In genomic region chr4:56242-57159, dm6 we compare ENCODE assay signal across 1 fruit fly cellular context.
A peak's percentile ranks its signal among the peaks of the same experiment; 100 is the strongest.
TF ChIP-seq lines count a peak whose summit lies in the region.

ci (minus strand) TSS chr4:57041.

TF ChIP-seq in whole organism, embryonic, 481 proteins besides CTCF, POLR2A, EP300 and RAD21 (continued from another document):
- TF ChIP-seq tgo (GFP tag; IDR thresholded peaks at IDR 0.05; lab: Robert Waterston, UW): no peak
- no peak for TF ChIP-seq CG17802 (tag; optimal IDR thresholded peaks at IDR 0.05; lab: Kevin White, UChicago)
- TF ChIP-seq PHDP (tag; optimal IDR thresholded peaks at IDR 0.05; lab: Kevin White, UChicago): peak; percentile 0
- TF ChIP-seq twi (tag; optimal IDR thresholded peaks at IDR 0.05; lab: Kevin White, UChicago): peak; percentile 87
- peak; percentile 71 for TF ChIP-seq CG8924 (tag; optimal IDR thresholded peaks at IDR 0.05; lab: Kevin White, UChicago)
- TF ChIP-seq klu (GFP tag; IDR thresholded peaks at IDR 0.05; lab: Robert Waterston, UW): no peak
- TF ChIP-seq onecut (GFP tag; IDR thresholded peaks at IDR 0.05; lab: Robert Waterston, UW): no peak
- peak; percentile 26 for TF ChIP-seq stwl (tag; optimal IDR thresholded peaks at IDR 0.05; lab: Kevin White, UChicago)
- TF ChIP-seq CG43689 (GFP tag; IDR thresholded peaks at IDR 0.05; lab: Robert Waterston, UW): no peak
- TF ChIP-seq CG2202 (tag; optimal IDR thresholded peaks at IDR 0.05; lab: Kevin White, UChicago): peak; percentile 13
- TF ChIP-seq odd (GFP tag; optimal IDR thresholded peaks at IDR 0.05; lab: Kevin White, UChicago): no peak
- TF ChIP-seq Stat92E (GFP tag; optimal IDR thresholded peaks at IDR 0.05; lab: Kevin White, UChicago): peak in 2 of 3 experiments; percentile 38 to 78
- peak; percentile 38 for TF ChIP-seq kah (GFP tag; optimal IDR thresholded peaks at IDR 0.05; lab: Kevin White, UChicago)
- TF ChIP-seq NfI (GFP tag; optimal IDR thresholded peaks at IDR 0.05; lab: Kevin White, UChicago): no peak
- TF ChIP-seq gcm (GFP tag; optimal IDR thresholded peaks at IDR 0.05; lab: Kevin White, UChicago): peak; percentile 47
- peak; percentile 67 for TF ChIP-seq phol (tag; optimal IDR thresholded peaks at IDR 0.05; lab: Kevin White, UChicago)
- TF ChIP-seq Xrp1 (GFP tag; IDR thresholded peaks at IDR 0.05; lab: Robert Waterston, UW): peak; percentile 49
- TF ChIP-seq Bgb (GFP tag; IDR thresholded peaks at IDR 0.05; lab: Robert Waterston, UW; ENCODE audit: partially characterized antibody): no peak; the same call in 1 of the 2 replicates
- TF ChIP-seq MTF-1 (GFP tag; optimal IDR thresholded peaks at IDR 0.05; lab: Kevin White, UChicago; ENCODE audit: borderline replicate concordance): peak; percentile 48
- no peak for TF ChIP-seq CG2120 (GFP tag; optimal IDR thresholded peaks at IDR 0.05; lab: Kevin White, UChicago)
- no peak; the same call in 1 of the 2 replicates for TF ChIP-seq CG17328 (GFP tag; IDR thresholded peaks at IDR 0.05; lab: Robert Waterston, UW)
- TF ChIP-seq row (GFP tag; IDR thresholded peaks at IDR 0.05; lab: Robert Waterston, UW): peak; percentile 84
- no peak for TF ChIP-seq Antp (GFP tag; optimal IDR thresholded peaks at IDR 0.05; lab: Kevin White, UChicago)
- peak in 1 of 2 experiments; percentile 79 for TF ChIP-seq eve (GFP tag; optimal IDR thresholded peaks at IDR 0.05; lab: Kevin White, UChicago)
- TF ChIP-seq nom (GFP tag; optimal IDR thresholded peaks at IDR 0.05; lab: Kevin White, UChicago): peak; percentile 64
- TF ChIP-seq nerfin-1 (tag; optimal IDR thresholded peaks at IDR 0.05; lab: Kevin White, UChicago): no peak
- peak; percentile 11 for TF ChIP-seq CG10267 (tag; optimal IDR thresholded peaks at IDR 0.05; lab: Kevin White, UChicago)
- TF ChIP-seq unc-4 (GFP tag; IDR thresholded peaks at IDR 0.05; lab: Robert Waterston, UW; ENCODE audit: partially characterized antibody): no peak
- TF ChIP-seq CG33557 (GFP tag; optimal IDR thresholded peaks at IDR 0.05; lab: Kevin White, UChicago): peak; percentile 45
- peak; percentile 73; the same call in 1 of the 2 replicates for TF ChIP-seq chm (GFP tag; IDR thresholded peaks at IDR 0.05; lab: Robert Waterston, UW)
- TF ChIP-seq lmd (GFP tag; IDR thresholded peaks at IDR 0.05; lab: Robert Waterston, UW): no peak
- TF ChIP-seq inv (GFP tag; IDR thresholded peaks at IDR 0.05; lab: Robert Waterston, UW; ENCODE audit: partially characterized antibody): no peak
- TF ChIP-seq CG13424 (tag; optimal IDR thresholded peaks at IDR 0.05; lab: Kevin White, UChicago): peak; percentile 44
- peak; percentile 90 for TF ChIP-seq CG10543 (GFP tag; optimal IDR thresholded peaks at IDR 0.05; lab: Kevin White, UChicago)
- TF ChIP-seq CG33213 (GFP tag; optimal IDR thresholded peaks at IDR 0.05; lab: Kevin White, UChicago): peak; percentile 4
- TF ChIP-seq repo (GFP tag; optimal IDR thresholded peaks at IDR 0.05; lab: Kevin White, UChicago): no peak
- TF ChIP-seq cwo (GFP tag; optimal IDR thresholded peaks at IDR 0.05; lab: Kevin White, UChicago): no peak
- TF ChIP-seq disco-r (GFP tag; optimal IDR thresholded peaks at IDR 0.05; lab: Kevin White, UChicago): no peak
- TF ChIP-seq CG17912 (GFP tag; optimal IDR thresholded peaks at IDR 0.05; lab: Kevin White, UChicago): peak; percentile 54
- no peak for TF ChIP-seq hbn (GFP tag; IDR thresholded peaks at IDR 0.05; lab: Robert Waterston, UW; ENCODE audit: partially characterized antibody)
- no peak for TF ChIP-seq btn (GFP tag; optimal IDR thresholded peaks at IDR 0.05; lab: Kevin White, UChicago)
- TF ChIP-seq CG1233 (GFP tag; optimal IDR thresholded peaks at IDR 0.05; lab: Kevin White, UChicago): peak; percentile 45
- peak; percentile 65 for TF ChIP-seq Nf-YC (tag; optimal IDR thresholded peaks at IDR 0.05; lab: Kevin White, UChicago)
- TF ChIP-seq lola (GFP tag; optimal IDR thresholded peaks at IDR 0.05; lab: Kevin White, UChicago): peak in 1 of 3 experiments; percentile 53
- peak; percentile 51 for TF ChIP-seq grn (GFP tag; optimal IDR thresholded peaks at IDR 0.05; lab: Kevin White, UChicago)
- no peak for TF ChIP-seq Mad (GFP tag; optimal IDR thresholded peaks at IDR 0.05; lab: Kevin White, UChicago)
- TF ChIP-seq bab2 (GFP tag; optimal IDR thresholded peaks at IDR 0.05; lab: Kevin White, UChicago): no peak
- TF ChIP-seq tna (GFP tag; IDR thresholded peaks at IDR 0.05; lab: Robert Waterston, UW; ENCODE audit: partially characterized antibody): no peak; the same call in 1 of the 2 replicates
- no peak for TF ChIP-seq ind (GFP tag; optimal IDR thresholded peaks at IDR 0.05; lab: Kevin White, UChicago)
- peak; percentile 40; the same call in 1 of the 2 replicates for TF ChIP-seq MBD-R2 (GFP tag; IDR thresholded peaks at IDR 0.05; lab: Robert Waterston, UW)
- TF ChIP-seq B-H2 (GFP tag; optimal IDR thresholded peaks at IDR 0.05; lab: Kevin White, UChicago): peak; percentile 71
- peak; percentile 14 for TF ChIP-seq dmrt11E (tag; optimal IDR thresholded peaks at IDR 0.05; lab: Kevin White, UChicago)
- no peak for TF ChIP-seq CG3281 (GFP tag; optimal IDR thresholded peaks at IDR 0.05; lab: Kevin White, UChicago)
- no peak for TF ChIP-seq Atf-2 (GFP tag; optimal IDR thresholded peaks at IDR 0.05; lab: Kevin White, UChicago)
- TF ChIP-seq Usf (GFP tag; optimal IDR thresholded peaks at IDR 0.05; lab: Kevin White, UChicago): no peak
- peak; percentile 72 for TF ChIP-seq CG4328 (GFP tag; optimal IDR thresholded peaks at IDR 0.05; lab: Kevin White, UChicago)
- TF ChIP-seq CG4424 (GFP tag; optimal IDR thresholded peaks at IDR 0.05; lab: Kevin White, UChicago): no peak
- TF ChIP-seq lbe (GFP tag; optimal IDR thresholded peaks at IDR 0.05; lab: Kevin White, UChicago): no peak
- TF ChIP-seq Ets65A (GFP tag; lab: Kevin White, UChicago): no peak
- TF ChIP-seq ham (GFP tag; IDR thresholded peaks at IDR 0.05; lab: Robert Waterston, UW): no peak
- TF ChIP-seq D19A (tag; optimal IDR thresholded peaks at IDR 0.05; lab: Kevin White, UChicago): peak; percentile 27
- TF ChIP-seq CG14014 (GFP tag; IDR thresholded peaks at IDR 0.05; lab: Robert Waterston, UW): peak; percentile 14; the same call in 1 of the 2 replicates
- TF ChIP-seq CG15601 (tag; optimal IDR thresholded peaks at IDR 0.05; lab: Kevin White, UChicago): peak; percentile 47
- TF ChIP-seq ATbp (GFP tag; optimal IDR thresholded peaks at IDR 0.05; lab: Kevin White, UChicago): no peak
- TF ChIP-seq kni (GFP tag; optimal IDR thresholded peaks at IDR 0.05; lab: Kevin White, UChicago): peak; percentile 99
- TF ChIP-seq CG10979 (tag; optimal IDR thresholded peaks at IDR 0.05; lab: Kevin White, UChicago): peak; percentile 32
- TF ChIP-seq sug (tag; optimal IDR thresholded peaks at IDR 0.05; lab: Kevin White, UChicago): peak; percentile 72
- TF ChIP-seq gsb-n (tag; optimal IDR thresholded peaks at IDR 0.05; lab: Kevin White, UChicago): peak; percentile 24
- no peak for TF ChIP-seq Spps (tag; optimal IDR thresholded peaks at IDR 0.05; lab: Kevin White, UChicago)
- TF ChIP-seq Pdp1 (GFP tag; optimal IDR thresholded peaks at IDR 0.05; lab: Kevin White, UChicago): peak in 1 of 2 experiments; percentile 36
- peak; percentile 77 for TF ChIP-seq CrebB (tag; optimal IDR thresholded peaks at IDR 0.05; lab: Kevin White, UChicago)
- TF ChIP-seq CG7987 (GFP tag; optimal IDR thresholded peaks at IDR 0.05; lab: Kevin White, UChicago): peak; percentile 82
- no peak; the same call in 2 of the 3 replicates for TF ChIP-seq CG6791 (GFP tag; IDR thresholded peaks at IDR 0.05; lab: Robert Waterston, UW; ENCODE audit: partially characterized antibody)
- TF ChIP-seq E2f2 (GFP tag; IDR thresholded peaks at IDR 0.05; lab: Robert Waterston, UW): peak; percentile 19; the same call in 1 of the 2 replicates
- peak; percentile 16 for TF ChIP-seq gfzf (GFP tag; optimal IDR thresholded peaks at IDR 0.05; lab: Kevin White, UChicago)
- TF ChIP-seq Ada2b (GFP tag; IDR thresholded peaks at IDR 0.05; lab: Robert Waterston, UW): no peak
- no peak for TF ChIP-seq CG11696 (GFP tag; IDR thresholded peaks at IDR 0.05; lab: Robert Waterston, UW)
- TF ChIP-seq bsh (GFP tag; optimal IDR thresholded peaks at IDR 0.05; lab: Kevin White, UChicago): peak; percentile 12 to 33
- TF ChIP-seq MESR4 (GFP tag; optimal IDR thresholded peaks at IDR 0.05; lab: Kevin White, UChicago): peak; percentile 29
- peak; percentile 42; the same call in 1 of the 2 replicates for TF ChIP-seq vvl (GFP tag; IDR thresholded peaks at IDR 0.05; lab: Robert Waterston, UW)
- TF ChIP-seq yki (optimal IDR thresholded peaks at IDR 0.05; lab: Kevin White, UChicago): no peak
- TF ChIP-seq CG13894 (tag; optimal IDR thresholded peaks at IDR 0.05; lab: Kevin White, UChicago): peak; percentile 74
- TF ChIP-seq tap (tag; optimal IDR thresholded peaks at IDR 0.05; lab: Kevin White, UChicago): no peak
- TF ChIP-seq mirr (GFP tag; optimal IDR thresholded peaks at IDR 0.05; lab: Kevin White, UChicago): peak; percentile 98
- peak; percentile 37 for TF ChIP-seq CG6765 (GFP tag; optimal IDR thresholded peaks at IDR 0.05; lab: Kevin White, UChicago)
- TF ChIP-seq CG1603 (tag; optimal IDR thresholded peaks at IDR 0.05; lab: Kevin White, UChicago): peak; percentile 66
- TF ChIP-seq zen2 (GFP tag; IDR thresholded peaks at IDR 0.05; lab: Robert Waterston, UW; ENCODE audit: partially characterized antibody): no peak
- TF ChIP-seq chinmo (GFP tag; IDR thresholded peaks at IDR 0.05; lab: Robert Waterston, UW; ENCODE audit: partially characterized antibody): peak; percentile 100; the same call in 2 of the 4 replicates
- no peak for TF ChIP-seq jumu (GFP tag; optimal IDR thresholded peaks at IDR 0.05; lab: Kevin White, UChicago)
- no peak for TF ChIP-seq Atf3 (GFP tag; optimal IDR thresholded peaks at IDR 0.05; lab: Kevin White, UChicago)
- no peak for TF ChIP-seq CoRest (tag; optimal IDR thresholded peaks at IDR 0.05; lab: Kevin White, UChicago)
- TF ChIP-seq Jarid2 (GFP tag; optimal IDR thresholded peaks at IDR 0.05; lab: Kevin White, UChicago): no peak
- peak; percentile 43 for TF ChIP-seq salm (tag; optimal IDR thresholded peaks at IDR 0.05; lab: Kevin White, UChicago)
- peak; percentile 98 for TF ChIP-seq pros (GFP tag; optimal IDR thresholded peaks at IDR 0.05; lab: Kevin White, UChicago)
- no peak for TF ChIP-seq fd3F (GFP tag; optimal IDR thresholded peaks at IDR 0.05; lab: Kevin White, UChicago)
- peak; percentile 22 for TF ChIP-seq CG17359 (tag; optimal IDR thresholded peaks at IDR 0.05; lab: Kevin White, UChicago)
- TF ChIP-seq sna (GFP tag; IDR thresholded peaks at IDR 0.05; lab: Robert Waterston, UW; ENCODE audit: partially characterized antibody): peak; percentile 17; the same call in 1 of the 2 replicates
- peak; percentile 53 for TF ChIP-seq CG15696 (tag; optimal IDR thresholded peaks at IDR 0.05; lab: Kevin White, UChicago)
- TF ChIP-seq Nf-YA (GFP tag; IDR thresholded peaks at IDR 0.05; lab: Robert Waterston, UW): no peak
- TF ChIP-seq CG15514 (GFP tag; optimal IDR thresholded peaks at IDR 0.05; lab: Kevin White, UChicago): no peak
- no peak for TF ChIP-seq CG9727 (GFP tag; optimal IDR thresholded peaks at IDR 0.05; lab: Kevin White, UChicago)
- no peak for TF ChIP-seq CG18764 (GFP tag; optimal IDR thresholded peaks at IDR 0.05; lab: Kevin White, UChicago)
- TF ChIP-seq CG12104 (GFP tag; optimal IDR thresholded peaks at IDR 0.05; lab: Kevin White, UChicago): no peak
- peak; percentile 97 for TF ChIP-seq ash1 (GFP tag; optimal IDR thresholded peaks at IDR 0.05; lab: Kevin White, UChicago)
- TF ChIP-seq Hand (GFP tag; optimal IDR thresholded peaks at IDR 0.05; lab: Kevin White, UChicago): no peak
- peak; percentile 41 for TF ChIP-seq CG17829 (tag; optimal IDR thresholded peaks at IDR 0.05; lab: Kevin White, UChicago)
- TF ChIP-seq hth (optimal IDR thresholded peaks at IDR 0.05; lab: Kevin White, UChicago): no peak
- TF ChIP-seq sens (GFP tag; lab: Kevin White, UChicago): peak; percentile 79
- peak; percentile 84 for TF ChIP-seq Med (GFP tag; lab: Kevin White, UChicago)
- no peak for TF ChIP-seq CG3995 (GFP tag; optimal IDR thresholded peaks at IDR 0.05; lab: Kevin White, UChicago)
- peak; percentile 99 for TF ChIP-seq cg (GFP tag; optimal IDR thresholded peaks at IDR 0.05; lab: Kevin White, UChicago)
- TF ChIP-seq maf-S (GFP tag; optimal IDR thresholded peaks at IDR 0.05; lab: Kevin White, UChicago): no peak
- peak; percentile 16 for TF ChIP-seq CG2712 (tag; optimal IDR thresholded peaks at IDR 0.05; lab: Kevin White, UChicago)
- TF ChIP-seq CG4707 (GFP tag; optimal IDR thresholded peaks at IDR 0.05; lab: Kevin White, UChicago): peak; percentile 34
- no peak for TF ChIP-seq dysf (GFP tag; IDR thresholded peaks at IDR 0.05; lab: Robert Waterston, UW)
- TF ChIP-seq CG14710 (tag; optimal IDR thresholded peaks at IDR 0.05; lab: Kevin White, UChicago): peak; percentile 17
- TF ChIP-seq CG11695 (GFP tag; IDR thresholded peaks at IDR 0.05; lab: Robert Waterston, UW): 0 out of 3 replicates have a peak, but pooled peaks have one; percentile 16
- peak; percentile 77 for TF ChIP-seq CG30020 (tag; optimal IDR thresholded peaks at IDR 0.05; lab: Kevin White, UChicago)
- TF ChIP-seq sc (optimal IDR thresholded peaks at IDR 0.05; lab: Kevin White, UChicago): no peak
- no peak for TF ChIP-seq sc (GFP tag; optimal IDR thresholded peaks at IDR 0.05; lab: Kevin White, UChicago)
- no peak for TF ChIP-seq CG10209 (GFP tag; optimal IDR thresholded peaks at IDR 0.05; lab: Kevin White, UChicago)
